Fruit fly (Drosophila melanogaster): ENCODE data around the gene CG32112.

The CG32112 gene

DNA sequence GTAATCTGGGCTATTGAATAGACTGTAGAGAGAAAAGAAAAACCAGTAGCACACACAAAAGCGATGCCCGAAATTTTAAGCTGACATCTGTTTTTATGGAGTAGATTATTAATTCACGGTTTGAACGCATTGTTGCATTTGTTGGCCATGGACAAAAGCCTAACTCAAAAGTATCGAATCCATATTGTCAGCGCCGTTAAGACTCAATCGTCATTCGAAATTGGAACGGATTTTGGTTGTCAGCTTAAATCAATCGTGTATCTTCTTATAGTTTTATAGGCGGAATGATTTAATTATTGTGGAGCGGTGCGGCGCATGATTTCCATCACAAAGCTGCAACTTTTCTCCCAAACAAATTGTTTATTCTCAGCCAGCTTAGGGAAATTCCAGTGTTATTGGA lies 30.1 kb upstream of the CG32112 start:
- TF ChIP-seq nom (GFP tag; optimal IDR thresholded peaks at IDR 0.05) (no peak), zfh1 (GFP tag; IDR thresholded peaks at IDR 0.05) (no peak), abd-A (tag; optimal IDR thresholded peaks at IDR 0.05) (peak; percentile 61), sd (tag; optimal IDR thresholded peaks at IDR 0.05) (peak; percentile 2), CG3065 (GFP tag; optimal IDR thresholded peaks at IDR 0.05) (no peak), crc (GFP tag; optimal IDR thresholded peaks at IDR 0.05) (no peak), eyg (GFP tag; optimal IDR thresholded peaks at IDR 0.05) (no peak), CG10979 (tag; optimal IDR thresholded peaks at IDR 0.05) (no peak), pho (GFP tag; optimal IDR thresholded peaks at IDR 0.05) (no peak), Dll (GFP tag; IDR thresholded peaks at IDR 0.05; ENCODE audit: partially characterized antibody) (no peak), dysf (GFP tag; IDR thresholded peaks at IDR 0.05) (no peak), disco-r (GFP tag; optimal IDR thresholded peaks at IDR 0.05) (no peak), oc (tag; optimal IDR thresholded peaks at IDR 0.05) (peak; percentile 98), bowl (GFP tag; IDR thresholded peaks at IDR 0.05) (peak; percentile 29; the same call in 1 of the 2 replicates), knrl (GFP tag; IDR thresholded peaks at IDR 0.05; ENCODE audit: partially characterized antibody) (no peak), CG9932 (GFP tag; IDR thresholded peaks at IDR 0.05) (no peak), Doc3 (GFP tag; IDR thresholded peaks at IDR 0.05; ENCODE audit: partially characterized antibody) (no peak), tap (tag; optimal IDR thresholded peaks at IDR 0.05) (no peak), Drgx (GFP tag; IDR thresholded peaks at IDR 0.05) (no peak), CG2129 (GFP tag; IDR thresholded peaks at IDR 0.05; ENCODE audit: partially characterized antibody) (no peak)

DNA sequence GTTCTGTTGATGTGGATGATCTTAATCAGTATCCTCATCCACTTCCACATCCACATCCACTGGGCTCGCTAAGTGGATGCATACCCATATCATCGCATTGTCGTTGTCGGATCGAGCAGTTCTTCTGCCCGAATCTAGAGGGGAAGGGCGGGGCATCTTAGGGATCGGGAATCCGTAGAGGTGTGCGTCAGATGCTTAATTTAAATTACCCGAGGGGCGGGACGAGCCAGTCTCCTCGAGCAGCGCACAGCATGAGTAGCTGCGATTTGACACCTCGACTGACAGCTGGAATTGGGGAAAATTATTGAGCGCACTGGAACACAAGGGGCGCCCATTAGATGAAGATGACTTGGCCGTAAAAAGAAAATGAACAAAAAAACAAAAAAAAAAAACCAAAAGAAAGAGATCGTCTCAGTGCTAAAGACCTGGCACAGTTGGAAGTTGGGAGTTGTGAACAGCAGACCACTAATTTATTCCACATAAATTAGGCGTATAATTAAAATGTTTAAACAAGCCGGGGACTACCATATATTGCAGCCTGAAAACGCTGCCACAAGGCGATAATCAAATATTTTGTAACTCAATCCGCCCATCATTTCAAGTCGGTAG lies 26.8 kb upstream of the CG32112 start:
- no peak for TF ChIP-seq en (GFP tag; optimal IDR thresholded peaks at IDR 0.05)
- no peak for TF ChIP-seq wor (GFP tag; IDR thresholded peaks at IDR 0.05)
- no peak for TF ChIP-seq unc-4 (GFP tag; IDR thresholded peaks at IDR 0.05; ENCODE audit: partially characterized antibody)
- no peak for TF ChIP-seq prd (optimal IDR thresholded peaks at IDR 0.05)
- no peak for TF ChIP-seq prd (GFP tag; IDR thresholded peaks at IDR 0.05)
- TF ChIP-seq H2.0 (GFP tag; IDR thresholded peaks at IDR 0.05) = 0 out of 2 replicates have a peak, but pooled peaks have one; percentile 15
- TF ChIP-seq CG33213 (GFP tag; optimal IDR thresholded peaks at IDR 0.05) = no peak
- TF ChIP-seq Hsf (GFP tag; optimal IDR thresholded peaks at IDR 0.05) = no peak
- 0 out of 3 replicates have a peak, but pooled peaks have one; percentile 5 for TF ChIP-seq CG11456 (GFP tag; IDR thresholded peaks at IDR 0.05)
- no peak for TF ChIP-seq CG13775 (GFP tag; optimal IDR thresholded peaks at IDR 0.05)
- TF ChIP-seq usp (GFP tag; optimal IDR thresholded peaks at IDR 0.05) = no peak
- no peak for TF ChIP-seq run (tag; optimal IDR thresholded peaks at IDR 0.05)
- no peak for TF ChIP-seq BEAF-32 (GFP tag; optimal IDR thresholded peaks at IDR 0.05)
- no peak for TF ChIP-seq CG32767 (GFP tag; IDR thresholded peaks at IDR 0.05)
- peak; percentile 54 for TF ChIP-seq sqz (GFP tag; optimal IDR thresholded peaks at IDR 0.05)
- no peak for TF ChIP-seq kay (GFP tag; optimal IDR thresholded peaks at IDR 0.05)
- TF ChIP-seq CG14014 (GFP tag; IDR thresholded peaks at IDR 0.05) = no peak
- peak; percentile 66 for TF ChIP-seq vvl (GFP tag; IDR thresholded peaks at IDR 0.05)
- peak; percentile 88 for TF ChIP-seq grn (GFP tag; optimal IDR thresholded peaks at IDR 0.05)
- TF ChIP-seq CG9437 (GFP tag; optimal IDR thresholded peaks at IDR 0.05) = no peak
- TF ChIP-seq CG3407 (GFP tag; optimal IDR thresholded peaks at IDR 0.05) = no peak
- TF ChIP-seq CG31365 (tag; optimal IDR thresholded peaks at IDR 0.05) = no peak
- TF ChIP-seq ssp (GFP tag; IDR thresholded peaks at IDR 0.05) = no peak
- no peak for TF ChIP-seq crp (GFP tag; optimal IDR thresholded peaks at IDR 0.05)
- TF ChIP-seq slou (GFP tag; optimal IDR thresholded peaks at IDR 0.05) = no peak
- peak; percentile 80 for TF ChIP-seq crol (GFP tag; IDR thresholded peaks at IDR 0.05)
- TF ChIP-seq CG14710 (tag; optimal IDR thresholded peaks at IDR 0.05) = no peak
- no peak for TF ChIP-seq gsb (GFP tag; IDR thresholded peaks at IDR 0.05)
- peak; percentile 84 for TF ChIP-seq abd-A (tag; optimal IDR thresholded peaks at IDR 0.05)
- peak; percentile 29 for TF ChIP-seq pros (GFP tag; optimal IDR thresholded peaks at IDR 0.05)
- TF ChIP-seq Ravus (GFP tag; IDR thresholded peaks at IDR 0.05) = no peak
- TF ChIP-seq Med (GFP tag) = peak; percentile 20
